Worm (Caenorhabditis elegans) whole organism, late embryonic: ENCODE data around the gene ldh-1.

Experiments used
- C38D4.7 ChIP-seq: fragments of 200-800 bp; sonication (Bioruptor generic); optimal IDR thresholded peaks from 2 replicates; lab custom pipeline; 2018; ENCODE audit warnings: mild to moderate bottlenecking, missing genetic modification characterization, moderate library complexity, missing compliant biosample characterization
- F13H6.1 ChIP-seq: sonication (generic microtip); optimal IDR thresholded peaks from 2 replicates; lab custom pipeline; 2016; ENCODE audit warnings: missing genetic modification characterization, missing compliant biosample characterization
- K02D7.2 ChIP-seq: sonication (generic microtip); optimal IDR thresholded peaks from 2 replicates; lab custom pipeline; 2017; ENCODE audit warnings: mild to moderate bottlenecking, missing genetic modification characterization, missing compliant biosample characterization
- Y22D7AL.16 ChIP-seq: sonication (generic microtip); optimal IDR thresholded peaks from 2 replicates; lab custom pipeline; 2016; ENCODE audit warnings: missing genetic modification characterization, missing compliant biosample characterization
- ceh-14 ChIP-seq: sonication (generic microtip); optimal IDR thresholded peaks from 2 replicates; lab custom pipeline; 2016; ENCODE audit warnings: missing genotype, missing genetic modification characterization, missing compliant biosample characterization
- ceh-2 ChIP-seq: sonication (generic microtip); optimal IDR thresholded peaks from 2 replicates; lab custom pipeline; 2016; ENCODE audit warnings: missing genotype, missing genetic modification characterization, missing compliant biosample characterization
- ceh-22 ChIP-seq: sonication (generic microtip); optimal IDR thresholded peaks from 2 replicates; lab custom pipeline; 2017; ENCODE audit warnings: missing biosample characterization, missing genetic modification characterization
- ceh-45 ChIP-seq: fragments of 200-800 bp; sonication (Bioruptor generic); IDR thresholded peaks from 2 replicates; pipeline ENCODE4 v1.3.6; 2022; ENCODE audit warnings: missing genetic modification reagents, missing genetic modification characterization, missing compliant biosample characterization
- ceh-6 ChIP-seq: fragments of 200-800 bp; sonication (Bioruptor generic); optimal IDR thresholded peaks from 2 replicates; lab custom pipeline; 2018; ENCODE audit warnings: mild to moderate bottlenecking, missing genetic modification characterization, missing compliant biosample characterization
- che-1 ChIP-seq: sonication (generic microtip); optimal IDR thresholded peaks from 2 replicates; lab custom pipeline; 2016; ENCODE audit warnings: mild to moderate bottlenecking, missing genetic modification characterization, missing compliant biosample characterization
- dmd-4 ChIP-seq: sonication (generic microtip); optimal IDR thresholded peaks from 2 replicates; lab custom pipeline; 2016; ENCODE audit warnings: borderline replicate concordance, missing genetic modification characterization, missing compliant biosample characterization
- elt-4 ChIP-seq: sonication (generic microtip); optimal IDR thresholded peaks from 2 replicates; lab custom pipeline; 2016; ENCODE audit warnings: missing genetic modification characterization, missing compliant biosample characterization
- ets-4 ChIP-seq: sonication (generic microtip); optimal IDR thresholded peaks from 2 replicates; lab custom pipeline; 2016; ENCODE audit warnings: missing genetic modification characterization, missing compliant biosample characterization
- eyg-1 ChIP-seq: sonication (generic microtip); optimal IDR thresholded peaks from 2 replicates; lab custom pipeline; 2016; ENCODE audit warnings: missing genotype, missing genetic modification characterization, missing compliant biosample characterization
- fkh-10 ChIP-seq: fragments of 150-350 bp; optimal IDR thresholded peaks from 2 replicates; lab custom pipeline; 2014; ENCODE audit warnings: missing biosample characterization, missing genetic modification reagents, missing genetic modification characterization
- fkh-6 ChIP-seq: sonication (generic microtip); optimal IDR thresholded peaks from 2 replicates; lab custom pipeline; 2016; ENCODE audit warnings: missing genetic modification characterization, missing compliant biosample characterization
- hlh-15 ChIP-seq: sonication (generic microtip); optimal IDR thresholded peaks from 2 replicates; lab custom pipeline; 2016; ENCODE audit warnings: missing genetic modification characterization, missing compliant biosample characterization
- hlh-30 ChIP-seq: sonication (generic microtip); optimal IDR thresholded peaks from 2 replicates; lab custom pipeline; 2017; ENCODE audit warnings: antibody characterized with exemption, missing genetic modification characterization, missing compliant biosample characterization; ENCODE audit not compliant: insufficient read depth
- hlh-6 ChIP-seq: sonication (generic microtip); optimal IDR thresholded peaks from 2 replicates; lab custom pipeline; 2016; ENCODE audit warnings: missing genotype, missing genetic modification characterization, missing compliant biosample characterization
- lin-11 ChIP-seq: fragments of 200-800 bp; sonication (Bioruptor generic); optimal IDR thresholded peaks from 2 replicates; lab custom pipeline; 2018; ENCODE audit warnings: mild to moderate bottlenecking, missing genetic modification characterization, missing compliant biosample characterization
- madf-2 ChIP-seq: sonication (generic microtip); optimal IDR thresholded peaks from 2 replicates; lab custom pipeline; 2017; ENCODE audit warnings: missing genetic modification characterization, missing compliant biosample characterization
- mec-3 ChIP-seq: sonication (generic microtip); optimal IDR thresholded peaks from 2 replicates; lab custom pipeline; 2016; ENCODE audit warnings: borderline replicate concordance, missing genetic modification characterization, missing compliant biosample characterization
- nfya-1 ChIP-seq: sonication (generic microtip); optimal IDR thresholded peaks from 2 replicates; lab custom pipeline; 2017; ENCODE audit warnings: missing genetic modification characterization, mild to moderate bottlenecking, missing compliant biosample characterization, antibody characterized with exemption, moderate library complexity
- nhr-11 ChIP-seq: fragments of 150-350 bp; optimal IDR thresholded peaks from 2 replicates; lab custom pipeline; 2014; ENCODE audit warnings: missing biosample characterization, missing genetic modification characterization
- npax-4 ChIP-seq: sonication (generic microtip); optimal IDR thresholded peaks from 2 replicates; lab custom pipeline; 2016; ENCODE audit warnings: missing genetic modification characterization, missing compliant biosample characterization
- pat-9 ChIP-seq: fragments of 200-800 bp; sonication (Bioruptor generic); optimal IDR thresholded peaks from 2 replicates; lab custom pipeline; 2018; ENCODE audit warnings: mild to moderate bottlenecking, missing genetic modification characterization, moderate library complexity, missing compliant biosample characterization
- pax-1 ChIP-seq: fragments of 150-350 bp; optimal IDR thresholded peaks from 2 replicates; lab custom pipeline; 2014; ENCODE audit warnings: missing biosample characterization, missing genetic modification characterization
- pros-1 ChIP-seq: fragments of 150-350 bp; optimal IDR thresholded peaks from 2 replicates; lab custom pipeline; 2014; ENCODE audit warnings: missing biosample characterization, missing genetic modification reagents, missing genetic modification characterization
- rnt-1 ChIP-seq: sonication (generic microtip); optimal IDR thresholded peaks from 2 replicates; lab custom pipeline; 2016; ENCODE audit warnings: missing genetic modification characterization, missing compliant biosample characterization
- sox-2 ChIP-seq: fragments of 200-800 bp; sonication (Bioruptor generic); IDR thresholded peaks from 2 replicates; pipeline ENCODE4 v1.3.6; 2022; ENCODE audit warnings: missing genetic modification reagents, missing genetic modification characterization, missing compliant biosample characterization
- syd-9 ChIP-seq: sonication (generic microtip); optimal IDR thresholded peaks from 2 replicates; lab custom pipeline; 2016; ENCODE audit warnings: mild to moderate bottlenecking, missing genetic modification characterization, moderate library complexity, missing compliant biosample characterization
- tbx-2 ChIP-seq: sonication (generic microtip); optimal IDR thresholded peaks from 2 replicates; lab custom pipeline; 2016; ENCODE audit warnings: missing genetic modification characterization, missing compliant biosample characterization
- ttx-3 ChIP-seq: sonication (generic microtip); optimal IDR thresholded peaks from 2 replicates; lab custom pipeline; 2016; ENCODE audit warnings: missing genetic modification reagents, missing genetic modification characterization, missing compliant biosample characterization
- unc-3 ChIP-seq, 2 experiments: fragments of 200-800 bp in 1 of 2; sonication (Bioruptor generic) in 1 of 2; sonication (generic microtip) in 1 of 2; conservative IDR thresholded peaks in 1 of 2; optimal IDR thresholded peaks in 1 of 2; 2 replicates each; pipeline versions ENCODE4 v1.3.6 to Lab custom; 2016 to 2022; ENCODE audit warnings: missing compliant biosample characterization in 2 of 2, missing genetic modification characterization in 2 of 2, missing genetic modification reagents in 1 of 2
- unc-55 ChIP-seq: sonication (generic microtip); optimal IDR thresholded peaks from 2 replicates; lab custom pipeline; 2017; ENCODE audit warnings: missing biosample characterization, missing genetic modification reagents, missing genetic modification characterization
- unc-86 ChIP-seq: sonication (generic microtip); optimal IDR thresholded peaks from 2 replicates; lab custom pipeline; 2016; ENCODE audit warnings: missing genetic modification characterization, missing compliant biosample characterization

ldh-1 gene

DNA sequence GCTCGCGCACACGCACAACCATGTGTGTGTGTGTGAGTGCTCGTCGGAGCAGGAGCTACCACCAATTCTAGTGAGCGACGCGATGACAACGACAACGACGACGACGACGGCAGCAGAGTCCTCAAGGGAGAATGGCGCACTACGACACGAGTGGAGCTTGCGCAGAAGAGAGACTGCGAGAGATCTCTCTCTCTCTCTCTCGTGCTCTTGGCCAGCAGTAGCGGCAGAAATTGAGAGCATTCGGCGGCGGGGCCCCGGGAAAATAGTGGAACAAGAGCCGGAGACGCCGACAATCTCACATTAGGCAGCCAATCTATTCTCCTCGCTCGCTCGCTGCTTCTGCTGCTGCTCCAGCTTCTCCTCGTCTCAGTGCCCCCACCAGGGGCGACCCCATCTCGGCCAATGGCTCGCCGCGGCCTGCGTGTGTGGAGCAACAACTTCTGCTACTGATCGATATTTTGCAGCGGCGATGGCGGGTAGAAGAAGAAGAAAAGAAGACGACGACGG lies 22.8 kb downstream of the ldh-1 start (continued):
- TF ChIP-seq ceh-45 (no peak), mec-3 (no peak), ets-4 (tag; lab: Kevin White, UChicago) (peak; percentile 44), rnt-1 (peak; percentile 44), hlh-15 (tag; lab: Kevin White, UChicago) (no peak), ttx-3 (tag; lab: Kevin White, UChicago) (peak; percentile 20), ceh-14 (tag; lab: Kevin White, UChicago) (peak; percentile 87), nhr-11 (tag; lab: Kevin White, UChicago) (no peak), unc-55 (peak; percentile 85), unc-86 (peak; percentile 60), madf-2 (tag; lab: Kevin White, UChicago) (peak; percentile 24), pat-9 (tag; lab: Kevin White, UChicago) (no peak), syd-9 (peak; percentile 79), tbx-2 (tag; lab: Kevin White, UChicago) (peak; percentile 80), C38D4.7 (GFP tag; lab: Kevin White, UChicago) (peak; percentile 43), F13H6.1 (tag; lab: Kevin White, UChicago) (peak; percentile 15), K02D7.2 (tag; lab: Kevin White, UChicago) (no peak), hlh-30 (tag; lab: Kevin White, UChicago) (peak; percentile 64), sox-2 (GFP tag; lab: Robert Waterston, UW) (no peak), lin-11 (tag; lab: Kevin White, UChicago) (no peak), elt-4 (tag; lab: Kevin White, UChicago) (no peak), ceh-22 (tag; lab: Kevin White, UChicago) (no peak), fkh-10 (GFP tag; lab: Kevin White, UChicago) (no peak), npax-4 (tag; lab: Kevin White, UChicago) (no peak), eyg-1 (tag; lab: Kevin White, UChicago) (no peak), ceh-6 (GFP tag; lab: Kevin White, UChicago) (no peak), fkh-6 (tag; lab: Kevin White, UChicago) (peak; percentile 49)

- TF ChIP-seq che-1 (tag; lab: Kevin White, UChicago) (no peak), nfya-1 (tag; lab: Kevin White, UChicago) (peak; percentile 18)
Measured at ce11 chrII:11747889-11748288, 23.9 kb downstream of the ldh-1 start.

DNA sequence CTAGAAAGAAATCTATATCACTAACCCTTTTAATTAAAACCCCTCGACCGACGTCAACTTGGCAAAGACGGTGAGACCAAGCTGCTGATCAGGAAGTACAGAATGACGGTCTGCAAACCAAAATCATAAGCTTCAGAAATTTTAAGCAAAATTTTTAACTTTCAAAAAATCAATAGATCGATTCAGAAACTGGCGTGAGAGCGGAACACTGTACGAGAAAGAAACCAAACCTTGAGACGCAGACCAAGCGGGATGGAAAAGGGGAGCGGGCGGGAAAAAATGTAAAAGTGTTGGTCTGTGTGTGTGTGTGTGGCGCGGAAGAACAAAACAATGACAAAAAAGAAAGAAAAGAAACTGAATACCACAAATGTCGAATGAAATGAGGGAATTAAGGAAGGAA lies 24.5 kb downstream of the ldh-1 start, which contains the start of the genes F44E5.17 and gpb-1:
Gene F44E5.17, minus strand, starts transcription at position 101 of the 400 bp plus-strand sequence.
Gene gpb-1, minus strand, starts transcription at position 118 of the 400 bp plus-strand sequence.
- TF ChIP-seq ets-4 (tag; lab: Kevin White, UChicago) (no peak), unc-3 (GFP tag; conservative IDR thresholded peaks at IDR 0.05; lab: Robert Waterston, UW) (no peak), unc-3 (tag; optimal IDR thresholded peaks at IDR 0.05; lab: Kevin White, UChicago) (no peak), ceh-45 (no peak), ceh-2 (tag; lab: Kevin White, UChicago) (no peak), nfya-1 (tag; lab: Kevin White, UChicago) (no peak), eyg-1 (tag; lab: Kevin White, UChicago) (no peak), pax-1 (no peak), Y22D7AL.16 (tag; lab: Kevin White, UChicago) (no peak), hlh-6 (tag; lab: Kevin White, UChicago) (no peak), unc-86 (no peak), fkh-6 (tag; lab: Kevin White, UChicago) (no peak), dmd-4 (tag; lab: Kevin White, UChicago) (no peak), pros-1 (tag; lab: Kevin White, UChicago) (no peak)
